Fruit fly (Drosophila melanogaster) whole organism, embryonic: Measurements from ENCODE around the gene mdu.

Experiments used
- Aef1 ChIP-seq: fragments of 200-800 bp; sonication (Bioruptor generic); IDR thresholded peaks from 3 replicates; pipeline ENCODE4 v1.3.6; 2022; ENCODE audit warnings: missing biosample characterization, missing genetic modification characterization
- Awh ChIP-seq: fragments of 200-800 bp; sonication (Bioruptor generic); IDR thresholded peaks from 2 replicates; pipeline ENCODE4, ENCODE4 v1.3.6; 2022; ENCODE audit warnings: missing biosample characterization, missing genetic modification characterization
- BtbVII ChIP-seq: fragments of 200-800 bp; sonication (Bioruptor generic); optimal IDR thresholded peaks from 3 replicates; lab custom pipeline; 2017; ENCODE audit warnings: missing biosample characterization, mild to moderate bottlenecking, missing genetic modification characterization
- CG11695 ChIP-seq: fragments of 200-800 bp; sonication (Bioruptor generic); IDR thresholded peaks from 3 replicates; pipeline ENCODE4 v1.3.6; 2022; ENCODE audit warnings: missing biosample characterization, missing genetic modification characterization
- CG12236 ChIP-seq: fragments of 200-800 bp; sonication (Bioruptor generic); optimal IDR thresholded peaks from 2 replicates; lab custom pipeline; 2016; ENCODE audit warnings: missing biosample characterization, missing genetic modification characterization
- CG15269 ChIP-seq: fragments of 200-800 bp; sonication (Bioruptor generic); optimal IDR thresholded peaks from 2 replicates; lab custom pipeline; 2018; ENCODE audit warnings: missing biosample characterization, mild to moderate bottlenecking, missing genetic modification characterization, moderate library complexity
- CG17385 ChIP-seq: fragments of 200-800 bp; sonication (Bioruptor generic); optimal IDR thresholded peaks from 3 replicates; lab custom pipeline; 2018; ENCODE audit warnings: missing biosample characterization, mild to moderate bottlenecking, missing genetic modification characterization
- CG18599 ChIP-seq: fragments of 200-800 bp; sonication (Bioruptor generic); optimal IDR thresholded peaks from 3 replicates; lab custom pipeline; 2017; ENCODE audit warnings: missing biosample characterization, missing genetic modification characterization, mild to moderate bottlenecking, moderate library complexity, missing genetic modification reagents
- CG18764 ChIP-seq: fragments of 200-800 bp; sonication (Bioruptor generic); optimal IDR thresholded peaks from 3 replicates; lab custom pipeline; 2016; ENCODE audit warnings: missing biosample characterization, missing genetic modification characterization
- CG3407 ChIP-seq: fragments of 200-800 bp; sonication (Bioruptor generic); optimal IDR thresholded peaks from 2 replicates; lab custom pipeline; 2018; ENCODE audit warnings: missing biosample characterization, mild to moderate bottlenecking, missing genetic modification characterization
- CG3995 ChIP-seq: fragments of 200-800 bp; sonication (Bioruptor generic); optimal IDR thresholded peaks from 3 replicates; lab custom pipeline; 2016; ENCODE audit warnings: missing biosample characterization, missing genetic modification characterization
- CG4360 ChIP-seq: fragments of 200-800 bp; sonication (Bioruptor generic); IDR thresholded peaks from 2 replicates; pipeline ENCODE4 v1.3.6; 2022; ENCODE audit warnings: missing biosample characterization, missing genetic modification characterization
- CG7372 ChIP-seq: fragments of 200-800 bp; sonication (Bioruptor generic); IDR thresholded peaks from 2 replicates; pipeline ENCODE4 v1.3.6; 2022; ENCODE audit warnings: missing biosample characterization, missing genetic modification characterization
- CG8281 ChIP-seq: fragments of 200-800 bp; sonication (Bioruptor generic); optimal IDR thresholded peaks from 2 replicates; lab custom pipeline; 2018; ENCODE audit warnings: missing biosample characterization, mild to moderate bottlenecking, missing genetic modification characterization, moderate library complexity
- CG9437 ChIP-seq: fragments of 200-800 bp; sonication (Bioruptor generic); optimal IDR thresholded peaks from 2 replicates; lab custom pipeline; 2018; ENCODE audit warnings: missing biosample characterization, mild to moderate bottlenecking, missing genetic modification characterization
- CG9817 ChIP-seq: fragments of 200-800 bp; sonication (Bioruptor generic); optimal IDR thresholded peaks from 2 replicates; lab custom pipeline; 2018; ENCODE audit warnings: missing biosample characterization, mild to moderate bottlenecking, missing genetic modification characterization, moderate library complexity
- Dip3 ChIP-seq: fragments of 200-800 bp; sonication (Bioruptor generic); optimal IDR thresholded peaks from 3 replicates; lab custom pipeline; 2016; ENCODE audit warnings: missing biosample characterization, missing genetic modification characterization
- Ets65A ChIP-seq: fragments of 200-800 bp; sonication (Bioruptor generic); peaks from one replicate; lab custom pipeline; 2016; ENCODE audit warnings: missing biosample characterization, missing genetic modification characterization
- HLHmδ ChIP-seq: fragments of 200-800 bp; sonication (Bioruptor generic); optimal IDR thresholded peaks from 2 replicates; lab custom pipeline; 2018; ENCODE audit warnings: missing biosample characterization, mild to moderate bottlenecking, missing genetic modification characterization, moderate library complexity
- Hand ChIP-seq: fragments of 200-800 bp; sonication (Bioruptor generic); optimal IDR thresholded peaks from 2 replicates; lab custom pipeline; 2017; ENCODE audit warnings: mild to moderate bottlenecking, missing biosample characterization, missing genetic modification reagents, missing genetic modification characterization
- Hr51 ChIP-seq, 2 experiments: fragments of 200-800 bp; sonication (Bioruptor generic); optimal IDR thresholded peaks; 2 replicates in 1 of 2; 3 replicates in 1 of 2; lab custom pipeline; 2016 to 2018; ENCODE audit warnings: missing biosample characterization in 2 of 2, missing genetic modification characterization in 2 of 2, mild to moderate bottlenecking in 1 of 2, moderate library complexity in 1 of 2
- Jarid2 ChIP-seq: fragments of 200-800 bp; sonication (Bioruptor generic); optimal IDR thresholded peaks from 3 replicates; lab custom pipeline; 2017; ENCODE audit warnings: mild to moderate bottlenecking, missing biosample characterization, missing genetic modification reagents, missing genetic modification characterization
- Max ChIP-seq: fragments of 200-800 bp; sonication (Bioruptor generic); optimal IDR thresholded peaks from 2 replicates; lab custom pipeline; 2016; ENCODE audit warnings: missing biosample characterization, mild to moderate bottlenecking, missing genetic modification characterization
- Myb ChIP-seq: fragments of 200-800 bp; sonication (Bioruptor generic); optimal IDR thresholded peaks from 2 replicates; lab custom pipeline; 2016; ENCODE audit warnings: missing biosample characterization, missing genetic modification characterization
- NFAT ChIP-seq: fragments of 200-800 bp; sonication (Bioruptor generic); IDR thresholded peaks from 2 replicates; pipeline ENCODE4 v1.3.6; 2022; ENCODE audit warnings: missing biosample characterization, missing genetic modification characterization
- Neu2 ChIP-seq: fragments of 200-800 bp; sonication (Bioruptor generic); optimal IDR thresholded peaks from 3 replicates; lab custom pipeline; 2016; ENCODE audit warnings: missing biosample characterization, missing genetic modification characterization, borderline replicate concordance
- Ptx1 ChIP-seq: fragments of 200-800 bp; sonication (Bioruptor generic); IDR thresholded peaks from 2 replicates; pipeline ENCODE4 v1.3.6; 2022; ENCODE audit warnings: missing biosample characterization, missing genetic modification characterization
- Rfx ChIP-seq: fragments of 200-800 bp; sonication (Bioruptor generic); IDR thresholded peaks from 2 replicates; pipeline ENCODE4 v1.3.6; 2022; ENCODE audit warnings: missing biosample characterization, missing genetic modification characterization
- Sry-δ ChIP-seq: fragments of 200-800 bp; sonication (Bioruptor generic); optimal IDR thresholded peaks from 2 replicates; lab custom pipeline; 2016; ENCODE audit warnings: missing biosample characterization, missing genetic modification characterization
- Xbp1 ChIP-seq: fragments of 200-800 bp; sonication (Bioruptor generic); optimal IDR thresholded peaks from 3 replicates; lab custom pipeline; 2016; ENCODE audit warnings: missing biosample characterization, mild to moderate bottlenecking, missing genetic modification characterization
- bbx ChIP-seq: fragments of 200-800 bp; sonication (Bioruptor generic); IDR thresholded peaks from 2 replicates; pipeline ENCODE4 v1.3.6; 2022; ENCODE audit warnings: missing biosample characterization, missing genetic modification characterization; ENCODE audit not compliant: partially characterized antibody
- chm ChIP-seq: fragments of 200-800 bp; sonication (Bioruptor generic); IDR thresholded peaks from 2 replicates; pipeline ENCODE4 v1.3.6; 2022; ENCODE audit warnings: missing biosample characterization, missing genetic modification characterization
- crc ChIP-seq: fragments of 200-800 bp; sonication (Bioruptor generic); optimal IDR thresholded peaks from 2 replicates; lab custom pipeline; 2016; ENCODE audit warnings: missing biosample characterization, missing genetic modification characterization
- gce ChIP-seq: fragments of 200-800 bp; sonication (Bioruptor generic); IDR thresholded peaks from 3 replicates; pipeline ENCODE4 v1.3.6; 2022; ENCODE audit warnings: missing biosample characterization, missing genetic modification characterization
- kah ChIP-seq: fragments of 200-800 bp; sonication (Bioruptor generic); optimal IDR thresholded peaks from 2 replicates; lab custom pipeline; 2018; ENCODE audit warnings: missing biosample characterization, mild to moderate bottlenecking, missing genetic modification characterization
- lmd ChIP-seq: fragments of 200-800 bp; sonication (Bioruptor generic); IDR thresholded peaks from 2 replicates; pipeline ENCODE4 v1.3.6; 2022; ENCODE audit warnings: missing biosample characterization, missing genetic modification characterization
- mirr ChIP-seq: fragments of 200-800 bp; sonication (Bioruptor generic); optimal IDR thresholded peaks from 3 replicates; lab custom pipeline; 2018; ENCODE audit warnings: missing biosample characterization, mild to moderate bottlenecking, missing genetic modification characterization
- nerfin-1 ChIP-seq: fragments of 200-800 bp; sonication (Bioruptor generic); optimal IDR thresholded peaks from 3 replicates; lab custom pipeline; 2019; ENCODE audit warnings: missing biosample characterization, mild to moderate bottlenecking, missing genetic modification characterization, moderate library complexity
- oc ChIP-seq: fragments of 200-800 bp; sonication (Bioruptor generic); optimal IDR thresholded peaks from 2 replicates; lab custom pipeline; 2018; ENCODE audit warnings: missing biosample characterization, mild to moderate bottlenecking, missing genetic modification characterization, moderate library complexity
- onecut ChIP-seq: fragments of 200-800 bp; sonication (Bioruptor generic); IDR thresholded peaks from 2 replicates; pipeline ENCODE4 v1.3.6; 2022; ENCODE audit warnings: missing biosample characterization, missing genetic modification characterization
- peb ChIP-seq: fragments of 200-800 bp; sonication (Bioruptor generic); IDR thresholded peaks from 2 replicates; pipeline ENCODE4 v1.3.6; 2022; ENCODE audit warnings: missing biosample characterization, missing genetic modification characterization
- prd ChIP-seq, 3 experiments: fragments of >200 bp in 2 of 3; fragments of 200-800 bp in 1 of 3; sonication (Bioruptor generic) in 1 of 3; optimal IDR thresholded peaks in 2 of 3; IDR thresholded peaks in 1 of 3; 2 replicates in 2 of 3; 3 replicates in 1 of 3; pipeline versions ENCODE4 v1.3.6 to Lab custom; 2017 to 2022; ENCODE audit warnings: missing biosample characterization in 1 of 3, missing genetic modification characterization in 1 of 3
- ranshi ChIP-seq: fragments of 200-800 bp; sonication (Bioruptor generic); IDR thresholded peaks from 2 replicates; pipeline ENCODE4 v1.3.6; 2022; ENCODE audit warnings: missing biosample characterization, missing genetic modification characterization
- run ChIP-seq: fragments of 200-800 bp; sonication (Bioruptor generic); optimal IDR thresholded peaks from 3 replicates; lab custom pipeline; 2018; ENCODE audit warnings: missing biosample characterization, mild to moderate bottlenecking, missing genetic modification characterization
- tap ChIP-seq: fragments of 200-800 bp; optimal IDR thresholded peaks from 3 replicates; lab custom pipeline; 2019; ENCODE audit warnings: missing biosample characterization, mild to moderate bottlenecking, missing genetic modification characterization, moderate library complexity
- tll ChIP-seq, 2 experiments: fragments of 200-800 bp in 1 of 2; fragments of >200 bp in 1 of 2; sonication (Bioruptor generic) in 1 of 2; optimal IDR thresholded peaks; 2 replicates each; lab custom pipeline; 2017 to 2019; ENCODE audit warnings: missing biosample characterization in 2 of 2, missing genetic modification characterization in 2 of 2, mild to moderate bottlenecking in 1 of 2, moderate library complexity in 1 of 2
- wdn ChIP-seq: fragments of 200-800 bp; sonication (Bioruptor generic); IDR thresholded peaks from 2 replicates; pipeline ENCODE4 v1.3.6; 2022; ENCODE audit warnings: missing biosample characterization, missing genetic modification characterization
- wor ChIP-seq: fragments of 200-800 bp; sonication (Bioruptor generic); IDR thresholded peaks from 2 replicates; pipeline ENCODE4 v1.3.6; 2022; ENCODE audit warnings: missing biosample characterization, missing genetic modification characterization
- zen2 ChIP-seq: fragments of 200-800 bp; sonication (Bioruptor generic); IDR thresholded peaks from 3 replicates; pipeline ENCODE4 v1.3.6; 2022; ENCODE audit warnings: missing biosample characterization, missing genetic modification characterization; ENCODE audit not compliant: partially characterized antibody
- zfh1 ChIP-seq: fragments of 200-800 bp; sonication (Bioruptor generic); IDR thresholded peaks from 3 replicates; pipeline ENCODE4 v1.3.6; 2022; ENCODE audit warnings: missing biosample characterization, missing genetic modification characterization

Gene mdu

DNA sequence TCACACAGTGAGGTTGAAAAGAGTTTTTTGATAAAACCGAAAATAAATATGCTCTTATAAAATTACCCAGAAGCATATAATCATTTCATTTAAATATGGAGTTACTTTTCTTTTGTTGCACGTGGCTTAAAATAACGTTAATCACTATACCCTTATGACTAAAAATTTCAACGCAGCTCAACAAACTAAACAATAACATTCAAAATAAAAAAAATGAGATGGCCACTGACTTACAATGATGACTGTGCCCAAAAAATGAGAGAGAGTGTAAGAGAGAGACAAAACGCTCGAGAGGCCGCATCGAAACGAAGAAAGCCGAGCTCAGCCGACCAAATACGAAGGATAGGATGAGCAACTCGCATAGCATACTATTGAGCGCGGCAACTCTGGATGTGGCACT is 50.7 kb downstream of the mdu start (continued):
- TF ChIP-seq bbx (no peak), Myb (peak; percentile 25), onecut (GFP tag; lab: Robert Waterston, UW) (no peak), wor (GFP tag; lab: Robert Waterston, UW) (peak; percentile 29; the same call in 1 of the 2 replicates), CG8281 (no peak), Hr51 (GFP tag; optimal IDR thresholded peaks at IDR 0.05; lab: Kevin White, UChicago) (peak in 1 of 2 experiments; percentile 21), mirr (GFP tag; lab: Kevin White, UChicago) (no peak), peb (GFP tag; lab: Robert Waterston, UW) (no peak), lmd (peak; percentile 35), Max (GFP tag; lab: Kevin White, UChicago) (no peak), zen2 (GFP tag; lab: Robert Waterston, UW) (no peak), CG11695 (no peak), nerfin-1 (tag; lab: Kevin White, UChicago) (peak; percentile 18), Jarid2 (GFP tag; lab: Kevin White, UChicago) (no peak), CG4360 (GFP tag; lab: Robert Waterston, UW) (no peak), BtbVII (GFP tag; lab: Kevin White, UChicago) (no peak), run (tag; lab: Kevin White, UChicago) (no peak), ranshi (GFP tag; lab: Robert Waterston, UW) (no peak), CG7372 (no peak), zfh1 (no peak), crc (GFP tag; lab: Kevin White, UChicago) (no peak), prd (optimal IDR thresholded peaks at IDR 0.05; lab: Kevin White, UChicago) (no peak), prd (GFP tag; IDR thresholded peaks at IDR 0.05; lab: Robert Waterston, UW) (peak; percentile 40; the same call in 2 of the 3 replicates), CG15269 (tag; lab: Kevin White, UChicago) (peak; percentile 59), CG18599 (GFP tag; lab: Kevin White, UChicago) (peak; percentile 51), CG9437 (GFP tag; lab: Kevin White, UChicago) (no peak), Sry-δ (no peak), CG3407 (GFP tag; lab: Kevin White, UChicago) (no peak), Rfx (GFP tag; lab: Robert Waterston, UW) (no peak), gce (GFP tag; lab: Robert Waterston, UW) (no peak), NFAT (GFP tag; lab: Robert Waterston, UW) (no peak), Ptx1 (GFP tag; lab: Robert Waterston, UW) (0 out of 2 replicates have a peak, but pooled peaks have one; percentile 19), Ets65A (GFP tag; lab: Kevin White, UChicago) (peak; percentile 89), wdn (0 out of 2 replicates have a peak, but pooled peaks have one; percentile 14), chm (GFP tag; lab: Robert Waterston, UW) (no peak), Aef1 (GFP tag; lab: Robert Waterston, UW) (0 out of 3 replicates have a peak, but pooled peaks have one; percentile 15), CG9817 (tag; lab: Kevin White, UChicago) (peak; percentile 42), Xbp1 (peak; percentile 30), Dip3 (peak; percentile 23), kah (GFP tag; lab: Kevin White, UChicago) (peak; percentile 16), tll (GFP tag; optimal IDR thresholded peaks at IDR 0.05; lab: Kevin White, UChicago) (no peak), CG12236 (GFP tag; lab: Kevin White, UChicago) (no peak), CG3995 (no peak), CG18764 (GFP tag; lab: Kevin White, UChicago) (no peak), oc (tag; lab: Kevin White, UChicago) (no peak), Hand (GFP tag; lab: Kevin White, UChicago) (peak; percentile 42), CG17385 (GFP tag; lab: Kevin White, UChicago) (peak; percentile 46), tap (tag; lab: Kevin White, UChicago) (peak; percentile 9), Awh (GFP tag; lab: Robert Waterston, UW) (no peak), Neu2 (GFP tag; lab: Kevin White, UChicago) (no peak), HLHmδ (no peak)
